Fruit fly (Drosophila melanogaster) whole organism, wandering third instar larva: Measurements from ENCODE around the gene Gyc32E.

Source experiments
- HLH106 ChIP-seq: fragments of 200-800 bp; optimal IDR thresholded peaks from 3 replicates; lab custom pipeline; 2019; ENCODE audit warnings: missing biosample characterization, mild to moderate bottlenecking, missing genetic modification characterization, moderate library complexity
- Myc ChIP-seq: fragments of >200 bp; optimal IDR thresholded peaks from 2 replicates; lab custom pipeline; 2017
- sv ChIP-seq: fragments of 200-800 bp; sonication (Bioruptor generic); optimal IDR thresholded peaks from 3 replicates; lab custom pipeline; 2016; ENCODE audit warnings: missing biosample characterization, missing genetic modification characterization

DNA sequence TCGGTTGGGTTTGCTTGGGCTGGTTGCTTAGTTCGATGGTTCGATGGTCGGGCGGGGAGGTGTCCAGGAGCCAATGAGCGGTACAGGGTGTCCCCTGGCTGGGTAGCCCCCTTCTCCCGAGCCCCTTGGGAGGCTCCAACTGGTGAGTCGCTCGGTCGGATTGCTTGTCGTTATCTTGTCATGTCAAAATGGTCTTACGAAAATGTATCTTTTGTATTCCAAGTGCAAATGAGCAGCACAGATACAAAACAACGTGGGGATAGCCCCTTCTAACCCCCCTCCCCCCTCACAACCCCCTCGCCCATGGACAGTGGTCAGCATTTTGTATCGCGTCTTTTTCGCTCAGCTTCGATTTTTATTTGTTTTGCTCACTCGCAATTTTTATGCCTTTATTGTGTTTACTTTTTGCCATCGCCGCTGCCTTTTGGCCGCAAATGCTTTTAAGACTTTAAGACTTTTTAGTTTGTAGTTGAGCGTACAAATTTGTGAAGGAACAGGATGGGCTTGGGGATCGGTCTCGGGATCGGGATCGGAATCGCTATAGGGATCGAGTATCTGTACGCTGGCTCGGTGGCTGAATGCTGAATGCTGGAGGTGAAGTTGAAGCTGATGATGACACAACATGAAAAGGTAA, 33.8 kb upstream of the Gyc32E start:
- TF ChIP-seq Myc (lab: Kevin White, UChicago) (no peak), HLH106 (tag; lab: Kevin White, UChicago) (no peak), sv (GFP tag; lab: Kevin White, UChicago) (no peak)
